Fruit fly (Drosophila melanogaster) whole organism, embryonic: ENCODE data around the gene TM9SF3.

Source experiments
- CG1024 ChIP-seq: fragments of 200-800 bp; sonication (Bioruptor generic); IDR thresholded peaks from 2 replicates; pipeline ENCODE4 v1.3.6; 2022; ENCODE audit warnings: missing biosample characterization, missing genetic modification characterization
- CG11504 ChIP-seq: fragments of 200-800 bp; sonication (Bioruptor generic); optimal IDR thresholded peaks from 3 replicates; lab custom pipeline; 2019; ENCODE audit warnings: missing biosample characterization, mild to moderate bottlenecking, missing genetic modification characterization, moderate library complexity
- CG3847 ChIP-seq: fragments of 200-800 bp; sonication (Bioruptor generic); IDR thresholded peaks from 2 replicates; pipeline ENCODE4 v1.3.6; 2022; ENCODE audit warnings: missing biosample characterization, missing genetic modification characterization
- bab2 ChIP-seq: fragments of 200-800 bp; sonication (Bioruptor generic); optimal IDR thresholded peaks from 2 replicates; lab custom pipeline; 2016; ENCODE audit warnings: missing biosample characterization, missing genetic modification characterization
- chn ChIP-seq: fragments of 200-800 bp; sonication (Bioruptor generic); optimal IDR thresholded peaks from 2 replicates; lab custom pipeline; 2016; ENCODE audit warnings: missing biosample characterization, missing genetic modification characterization
- fd64A ChIP-seq: fragments of 200-800 bp; sonication (Bioruptor generic); optimal IDR thresholded peaks from 3 replicates; lab custom pipeline; 2018; ENCODE audit warnings: missing biosample characterization, mild to moderate bottlenecking, missing genetic modification characterization
- peb ChIP-seq: fragments of 200-800 bp; sonication (Bioruptor generic); IDR thresholded peaks from 2 replicates; pipeline ENCODE4 v1.3.6; 2022; ENCODE audit warnings: missing biosample characterization, missing genetic modification characterization

dm6 chr3L:5563309-5564182 lies 40.2 kb downstream of the TM9SF3 start, which contains the start of the genes ScsbetaG and Sras:
- TF ChIP-seq fd64A (GFP tag; lab: Kevin White, UChicago) (no peak), peb (no peak), bab2 (no peak), chn (no peak), CG1024 (GFP tag; lab: Robert Waterston, UW) (no peak), CG11504 (tag; lab: Kevin White, UChicago) (no peak), CG3847 (GFP tag; lab: Robert Waterston, UW) (no peak; the same call in 1 of the 2 replicates)
